Fruit fly (Drosophila melanogaster) whole organism, adult: Measurements from ENCODE around the gene CG6225.

Experiments
- CG11617 ChIP-seq: fragments of 200-800 bp; sonication (Bioruptor generic); optimal IDR thresholded peaks from 2 replicates; lab custom pipeline; 2017; ENCODE audit warnings: mild to moderate bottlenecking, missing biosample characterization, missing genetic modification reagents, missing genetic modification characterization
- CG12768 ChIP-seq: fragments of 200-800 bp; sonication (Bioruptor generic); optimal IDR thresholded peaks from 2 replicates; lab custom pipeline; 2017; ENCODE audit warnings: missing biosample characterization, missing genetic modification characterization, mild to moderate bottlenecking, moderate library complexity, missing genetic modification reagents
- CG14711 ChIP-seq: fragments of 200-800 bp; sonication (Bioruptor generic); optimal IDR thresholded peaks from 2 replicates; lab custom pipeline; 2018; ENCODE audit warnings: missing biosample characterization, mild to moderate bottlenecking, missing genetic modification characterization, moderate library complexity
- CG1620 ChIP-seq: fragments of 200-800 bp; sonication (Bioruptor generic); optimal IDR thresholded peaks from 2 replicates; lab custom pipeline; 2016; ENCODE audit warnings: missing biosample characterization, missing genetic modification characterization
- CG33017 ChIP-seq: fragments of 200-800 bp; sonication (Bioruptor generic); optimal IDR thresholded peaks from 2 replicates; lab custom pipeline; 2018; ENCODE audit warnings: missing biosample characterization, mild to moderate bottlenecking, missing genetic modification characterization, moderate library complexity
- CG5204 ChIP-seq: fragments of 200-800 bp; sonication (Bioruptor generic); optimal IDR thresholded peaks from 2 replicates; lab custom pipeline; 2016; ENCODE audit warnings: missing biosample characterization, missing genetic modification characterization
- CG7045 ChIP-seq: fragments of 200-800 bp; sonication (Bioruptor generic); optimal IDR thresholded peaks from 2 replicates; lab custom pipeline; 2017; ENCODE audit warnings: missing biosample characterization, mild to moderate bottlenecking, missing genetic modification characterization
- CG7101 ChIP-seq: fragments of 200-800 bp; sonication (Bioruptor generic); optimal IDR thresholded peaks from 2 replicates; lab custom pipeline; 2018; ENCODE audit warnings: missing biosample characterization, mild to moderate bottlenecking, missing genetic modification characterization, moderate library complexity
- Clk ChIP-seq: fragments of 200-800 bp; sonication (Bioruptor generic); optimal IDR thresholded peaks from 2 replicates; lab custom pipeline; 2017; ENCODE audit warnings: missing biosample characterization, missing genetic modification characterization
- Crg-1 ChIP-seq: fragments of 200-800 bp; sonication (Bioruptor generic); optimal IDR thresholded peaks from 2 replicates; lab custom pipeline; 2016; ENCODE audit warnings: missing biosample characterization, missing genetic modification characterization
- Hr96 ChIP-seq: fragments of 200-800 bp; sonication (Bioruptor generic); optimal IDR thresholded peaks from 2 replicates; lab custom pipeline; 2016; ENCODE audit warnings: missing biosample characterization, missing genetic modification characterization
- Mnt ChIP-seq: fragments of 200-800 bp; sonication (Bioruptor generic); optimal IDR thresholded peaks from 2 replicates; lab custom pipeline; 2016; ENCODE audit warnings: missing biosample characterization, mild to moderate bottlenecking, missing genetic modification characterization
- bab1 ChIP-seq: fragments of 200-800 bp; sonication (Bioruptor generic); optimal IDR thresholded peaks from 3 replicates; lab custom pipeline; 2019; ENCODE audit warnings: missing biosample characterization, mild to moderate bottlenecking, missing genetic modification characterization, moderate library complexity
- cic ChIP-seq: fragments of 200-800 bp; sonication (Bioruptor generic); optimal IDR thresholded peaks from 2 replicates; lab custom pipeline; 2017; ENCODE audit warnings: missing biosample characterization, mild to moderate bottlenecking, missing genetic modification characterization, moderate library complexity
- cnc ChIP-seq, 2 experiments: fragments of >200 bp; optimal IDR thresholded peaks; 2 replicates each; lab custom pipeline; 2017
- kay ChIP-seq: fragments of 200-800 bp; sonication (Bioruptor generic); peaks from one replicate; lab custom pipeline; 2016; ENCODE audit warnings: missing biosample characterization, missing genetic modification characterization, borderline replicate concordance
- ovo ChIP-seq: fragments of 200-800 bp; sonication (Bioruptor generic); optimal IDR thresholded peaks from 2 replicates; lab custom pipeline; 2016; ENCODE audit warnings: missing biosample characterization, missing genetic modification characterization
- pad ChIP-seq: fragments of 200-800 bp; sonication (Bioruptor generic); optimal IDR thresholded peaks from 3 replicates; lab custom pipeline; 2017; ENCODE audit warnings: missing biosample characterization, missing genetic modification characterization, mild to moderate bottlenecking, moderate library complexity, missing genetic modification reagents
- tj ChIP-seq: fragments of 200-800 bp; sonication (Bioruptor generic); optimal IDR thresholded peaks from 3 replicates; lab custom pipeline; 2017; ENCODE audit warnings: missing biosample characterization, mild to moderate bottlenecking, missing genetic modification characterization, moderate library complexity
- toe ChIP-seq: fragments of 200-800 bp; sonication (Bioruptor generic); optimal IDR thresholded peaks from 2 replicates; lab custom pipeline; 2016; ENCODE audit warnings: missing biosample characterization, missing genetic modification characterization

CG6225 gene

dm6 chr3R:12647954-12648353 is 6.4 kb upstream of the CG6225 start, which contains the start of gene Dtg:
Dtg (plus strand) TSS chr3R:12648058.
- no peak for TF ChIP-seq CG14711 (tag; lab: Kevin White, UChicago)
- no peak for TF ChIP-seq cnc (optimal IDR thresholded peaks at IDR 0.05; lab: Kevin White, UChicago)
- no peak for TF ChIP-seq kay (GFP tag; lab: Kevin White, UChicago)
- no peak for TF ChIP-seq toe (GFP tag; lab: Kevin White, UChicago)
- no peak for TF ChIP-seq CG33017
- TF ChIP-seq Clk (GFP tag; lab: Kevin White, UChicago) = no peak
- TF ChIP-seq Hr96 (GFP tag; lab: Kevin White, UChicago) = no peak
- no peak for TF ChIP-seq CG11617
- TF ChIP-seq CG5204 (GFP tag; lab: Kevin White, UChicago) = no peak
- no peak for TF ChIP-seq pad
- TF ChIP-seq Mnt (GFP tag; lab: Kevin White, UChicago) = no peak
- no peak for TF ChIP-seq bab1
- no peak for TF ChIP-seq CG7101 (tag; lab: Kevin White, UChicago)
- no peak for TF ChIP-seq CG7045 (GFP tag; lab: Kevin White, UChicago)
- no peak for TF ChIP-seq cic (GFP tag; lab: Kevin White, UChicago)
- TF ChIP-seq CG1620 (GFP tag; lab: Kevin White, UChicago) = no peak
- TF ChIP-seq ovo (GFP tag; lab: Kevin White, UChicago) = no peak
- TF ChIP-seq tj (GFP tag; lab: Kevin White, UChicago) = no peak

DNA sequence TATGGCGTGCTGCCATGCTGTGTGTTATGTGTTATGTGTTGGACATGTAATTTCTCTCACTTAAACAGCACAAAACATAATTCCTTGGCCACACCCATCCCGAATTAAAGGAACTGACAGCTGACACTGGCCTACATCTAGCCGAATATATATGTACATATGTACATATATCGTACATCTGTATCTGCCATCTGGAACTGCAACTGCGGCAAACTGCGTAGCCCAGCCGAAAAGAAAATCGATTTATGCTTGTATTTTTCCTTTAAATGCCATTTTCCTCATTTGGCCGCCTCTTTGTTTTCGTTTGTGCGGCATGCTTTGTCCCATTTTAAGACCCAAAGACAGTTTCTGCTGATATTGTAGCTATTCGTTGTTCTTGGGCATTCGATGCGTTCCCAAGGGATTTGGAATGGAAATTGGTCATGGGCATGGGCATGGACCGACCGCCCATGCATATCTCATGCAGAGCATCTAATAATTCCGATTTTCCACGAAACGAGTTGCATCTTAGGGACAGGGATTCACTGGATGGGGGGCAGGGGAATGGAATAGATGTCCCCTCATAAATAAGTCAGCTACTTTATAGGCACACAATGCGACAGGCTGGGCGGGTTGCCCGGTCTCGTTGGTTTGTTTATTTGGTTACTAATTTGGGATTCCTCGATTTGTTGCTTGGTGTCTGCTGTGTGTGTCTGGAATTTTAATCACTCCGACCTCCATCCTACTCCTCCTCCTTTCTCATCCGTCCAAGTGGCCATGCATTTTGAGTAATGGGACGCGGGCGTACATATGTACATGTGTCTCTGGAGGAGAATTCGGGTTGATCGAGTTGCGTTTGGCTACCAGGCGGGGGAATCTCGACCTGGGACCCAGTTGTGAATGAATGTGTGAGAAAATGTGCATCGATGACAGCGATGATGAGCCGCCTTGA is 5.0 kb upstream of the CG6225 start:
- TF ChIP-seq CG7101 (tag; lab: Kevin White, UChicago) = no peak
- TF ChIP-seq Mnt (GFP tag; lab: Kevin White, UChicago) = no peak
- TF ChIP-seq Crg-1 (GFP tag; lab: Kevin White, UChicago) = no peak
- TF ChIP-seq CG5204 (GFP tag; lab: Kevin White, UChicago) = no peak
- no peak for TF ChIP-seq CG1620 (GFP tag; lab: Kevin White, UChicago)
- no peak for TF ChIP-seq cic (GFP tag; lab: Kevin White, UChicago)
- no peak for TF ChIP-seq ovo (GFP tag; lab: Kevin White, UChicago)
- no peak for TF ChIP-seq CG14711 (tag; lab: Kevin White, UChicago)
- no peak for TF ChIP-seq bab1
- TF ChIP-seq pad = no peak
- TF ChIP-seq CG12768 = no peak

- TF ChIP-seq cnc (optimal IDR thresholded peaks at IDR 0.05; lab: Kevin White, UChicago) (no peak), CG7045 (GFP tag; lab: Kevin White, UChicago) (no peak), pad (no peak), CG14711 (tag; lab: Kevin White, UChicago) (no peak), kay (GFP tag; lab: Kevin White, UChicago) (no peak), CG11617 (no peak), CG33017 (no peak), CG1620 (GFP tag; lab: Kevin White, UChicago) (no peak), CG7101 (tag; lab: Kevin White, UChicago) (no peak), CG5204 (GFP tag; lab: Kevin White, UChicago) (no peak), bab1 (no peak), Crg-1 (GFP tag; lab: Kevin White, UChicago) (no peak), tj (GFP tag; lab: Kevin White, UChicago) (no peak), cic (GFP tag; lab: Kevin White, UChicago) (no peak), Hr96 (GFP tag; lab: Kevin White, UChicago) (no peak), CG12768 (no peak), Clk (GFP tag; lab: Kevin White, UChicago) (no peak), toe (GFP tag; lab: Kevin White, UChicago) (no peak)
Measured at dm6 chr3R:12650537-12650936, 3.8 kb upstream of the CG6225 start.

DNA sequence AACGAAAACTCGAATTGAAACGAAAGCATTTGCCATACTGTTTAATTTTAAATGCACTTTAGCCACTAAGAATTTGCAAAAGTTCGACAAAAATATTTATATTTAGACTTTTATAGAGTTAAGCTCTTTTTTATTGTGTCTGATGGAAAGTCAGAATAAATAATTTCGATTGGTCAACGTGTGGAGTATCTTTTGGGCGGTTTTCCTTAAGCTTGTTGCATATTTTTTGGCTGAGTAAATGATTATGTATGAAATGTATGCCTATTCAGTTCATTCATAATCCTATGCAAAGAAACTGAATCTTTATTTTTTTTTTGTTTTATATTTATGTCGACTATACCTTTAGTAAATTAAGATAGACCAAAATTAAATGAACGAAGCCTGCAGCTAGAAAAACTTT is 1.6 kb upstream of the CG6225 start:
- TF ChIP-seq cic (GFP tag; lab: Kevin White, UChicago) (no peak), CG7101 (tag; lab: Kevin White, UChicago) (no peak), CG11617 (no peak), CG14711 (tag; lab: Kevin White, UChicago) (no peak), bab1 (no peak), toe (GFP tag; lab: Kevin White, UChicago) (no peak), Clk (GFP tag; lab: Kevin White, UChicago) (no peak), Hr96 (GFP tag; lab: Kevin White, UChicago) (no peak), Mnt (GFP tag; lab: Kevin White, UChicago) (no peak), CG5204 (GFP tag; lab: Kevin White, UChicago) (no peak), CG1620 (GFP tag; lab: Kevin White, UChicago) (no peak), CG7045 (GFP tag; lab: Kevin White, UChicago) (no peak), tj (GFP tag; lab: Kevin White, UChicago) (no peak), CG12768 (no peak), cnc (optimal IDR thresholded peaks at IDR 0.05; lab: Kevin White, UChicago) (no peak), ovo (GFP tag; lab: Kevin White, UChicago) (no peak), CG33017 (no peak), Crg-1 (GFP tag; lab: Kevin White, UChicago) (no peak), pad (no peak), kay (GFP tag; lab: Kevin White, UChicago) (no peak)

DNA sequence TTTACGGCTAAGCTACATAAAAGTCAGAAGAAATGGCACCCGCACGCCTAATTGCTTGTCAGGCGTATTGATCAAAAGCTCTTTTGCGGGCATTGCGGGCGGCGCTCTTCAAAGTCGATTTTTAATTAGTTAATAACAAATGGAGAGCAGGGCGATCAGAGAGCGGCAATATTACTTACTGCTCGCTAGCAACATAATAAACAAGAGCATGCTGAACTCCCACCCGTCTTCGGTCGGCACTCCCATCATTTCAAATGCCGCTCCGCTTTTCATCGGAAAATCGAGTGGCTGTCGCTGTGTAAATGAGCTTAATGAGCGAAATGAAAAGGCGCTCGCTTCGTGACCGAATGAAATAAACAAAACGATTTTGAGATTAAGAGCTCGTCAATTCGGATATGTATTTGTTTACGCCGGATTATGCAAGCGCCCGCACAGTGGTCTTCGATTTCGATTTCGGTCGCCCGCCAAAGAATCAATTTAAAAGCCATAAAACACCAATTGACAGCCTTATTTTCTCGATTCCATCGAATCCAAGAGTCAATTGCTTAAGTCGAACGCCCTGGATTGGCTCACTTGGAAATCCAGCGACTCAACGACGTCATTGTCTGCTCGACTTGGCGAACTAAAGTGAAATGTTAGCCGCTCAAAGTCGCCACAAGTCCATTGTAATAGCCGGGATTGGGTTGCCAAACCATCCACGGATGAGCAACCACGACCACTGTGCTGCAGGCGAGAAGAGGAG is 695 bp upstream of the CG6225 start:
- TF ChIP-seq toe (GFP tag; lab: Kevin White, UChicago) = peak; percentile 40
- peak; percentile 55 for TF ChIP-seq CG5204 (GFP tag; lab: Kevin White, UChicago)
- TF ChIP-seq tj (GFP tag; lab: Kevin White, UChicago) = peak; percentile 6
- TF ChIP-seq CG33017 = peak; percentile 47
- peak; percentile 30 for TF ChIP-seq pad
- peak; percentile 33 for TF ChIP-seq CG7101 (tag; lab: Kevin White, UChicago)
- TF ChIP-seq CG7045 (GFP tag; lab: Kevin White, UChicago) = peak; percentile 41
- TF ChIP-seq cnc (optimal IDR thresholded peaks at IDR 0.05; lab: Kevin White, UChicago) = no peak
- no peak for TF ChIP-seq CG11617
- no peak for TF ChIP-seq CG1620 (GFP tag; lab: Kevin White, UChicago)
- TF ChIP-seq ovo (GFP tag; lab: Kevin White, UChicago) = no peak
- TF ChIP-seq Hr96 (GFP tag; lab: Kevin White, UChicago) = peak; percentile 66
- peak; percentile 46 for TF ChIP-seq CG12768
- peak; percentile 27 for TF ChIP-seq CG14711 (tag; lab: Kevin White, UChicago)
